Worm (Caenorhabditis elegans): ENCODE measurements around the gene tag-164.
A peak's percentile ranks its signal among the peaks of the same experiment; 100 is the strongest.

The tag-164 gene

DNA sequence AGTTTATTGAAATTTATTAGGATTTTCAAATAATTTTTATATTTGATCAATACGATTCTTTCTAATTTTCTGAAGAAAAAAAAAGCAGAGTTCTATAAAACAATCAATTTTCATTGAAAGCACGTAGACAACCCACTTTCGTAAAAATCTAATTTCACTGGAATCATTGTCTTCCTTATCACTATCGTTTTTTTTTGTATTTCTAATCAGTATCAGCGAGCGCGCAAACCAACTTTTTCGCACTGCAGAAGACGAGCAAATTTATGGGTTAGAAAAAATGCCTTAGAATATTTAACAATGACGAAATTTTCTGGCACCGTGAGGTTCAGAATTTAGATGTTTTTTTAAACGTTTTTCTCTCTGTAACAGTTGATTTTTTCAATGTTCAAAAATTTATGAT is 6.5 kb upstream of the tag-164 start:
- no peak for TF ChIP-seq ztf-11 (tag; optimal IDR thresholded peaks at IDR 0.05)
- TF ChIP-seq pha-4 (tag; optimal IDR thresholded peaks at IDR 0.05): no peak
- TF ChIP-seq nhr-237 (tag; optimal IDR thresholded peaks at IDR 0.05): no peak
- TF ChIP-seq sptf-1 (tag; optimal IDR thresholded peaks at IDR 0.05): no peak
- TF ChIP-seq unc-62 (GFP tag; optimal IDR thresholded peaks at IDR 0.05): no peak
- no peak for TF ChIP-seq M03D4.4 (tag; optimal IDR thresholded peaks at IDR 0.05)

DNA sequence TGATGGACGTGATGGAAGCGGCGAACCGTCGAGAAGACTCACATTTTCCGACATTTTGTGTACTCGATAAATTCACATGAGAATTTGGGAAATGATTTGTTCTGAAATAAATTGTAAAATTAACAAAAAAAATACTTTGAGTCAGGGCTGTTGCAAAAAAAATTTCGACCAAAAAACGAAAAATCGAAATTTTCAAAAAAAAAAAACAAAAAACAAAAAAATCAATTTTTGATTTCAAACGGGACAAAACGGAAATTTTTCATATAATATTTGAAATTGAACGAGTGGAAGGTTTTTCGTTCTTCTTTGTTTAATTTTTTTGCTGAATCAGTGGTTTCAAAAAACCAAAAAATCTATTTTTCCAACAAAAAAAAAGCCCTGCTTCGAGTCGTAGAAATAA is 4.1 kb upstream of the tag-164 start, which contains the start of gene cua-1:
cua-1 (minus strand) TSS at position 101 of the 400 bp plus-strand sequence.
- TF ChIP-seq lsy-2 (tag; optimal IDR thresholded peaks at IDR 0.05) (no peak), blmp-1 (tag; optimal IDR thresholded peaks at IDR 0.05) (no peak), tbx-8 (GFP tag; optimal IDR thresholded peaks at IDR 0.05) (no peak), unc-120 (tag; optimal IDR thresholded peaks at IDR 0.05; ENCODE audit: poor library complexity, severe bottlenecking) (no peak), lin-13 (tag; optimal IDR thresholded peaks at IDR 0.05) (no peak), nhr-76 (tag; optimal IDR thresholded peaks at IDR 0.05) (no peak), ztf-11 (tag; optimal IDR thresholded peaks at IDR 0.05) (no peak), M03D4.4 (tag; optimal IDR thresholded peaks at IDR 0.05) (no peak), hlh-1 (tag; optimal IDR thresholded peaks at IDR 0.05) (no peak), ceh-83 (GFP tag; optimal IDR thresholded peaks at IDR 0.05) (no peak), nhr-12 (tag; optimal IDR thresholded peaks at IDR 0.05) (no peak), mab-5 (tag; optimal IDR thresholded peaks at IDR 0.05) (no peak), ham-2 (GFP tag; optimal IDR thresholded peaks at IDR 0.05) (no peak), pha-4 (tag; optimal IDR thresholded peaks at IDR 0.05) (no peak), ceh-39 (tag; optimal IDR thresholded peaks at IDR 0.05) (no peak), elt-1 (tag; optimal IDR thresholded peaks at IDR 0.05; ENCODE audit: borderline replicate concordance, insufficient read depth) (no peak), lin-32 (GFP tag; optimal IDR thresholded peaks at IDR 0.05) (no peak), mls-2 (tag; optimal IDR thresholded peaks at IDR 0.05) (no peak), bed-3 (GFP tag; optimal IDR thresholded peaks at IDR 0.05) (no peak)

DNA sequence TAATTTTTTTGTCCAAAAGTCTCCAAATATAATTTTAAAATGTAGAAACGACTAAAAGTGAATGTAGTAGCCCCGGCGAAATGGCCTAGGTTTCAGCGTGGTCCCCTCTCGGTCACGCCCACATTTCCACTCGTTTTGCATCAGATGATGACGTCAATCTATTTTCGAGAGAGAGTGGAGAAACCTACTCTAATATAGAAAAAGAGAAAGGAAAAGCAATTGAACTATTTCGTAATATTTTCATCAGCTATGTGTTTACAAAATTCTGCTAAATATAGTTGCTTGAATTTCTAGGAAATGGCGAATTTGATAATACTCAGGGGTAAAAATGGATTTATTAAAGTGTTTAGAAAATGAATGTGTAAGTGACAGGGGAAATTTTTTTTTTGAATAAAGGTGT is 3.5 kb upstream of the tag-164 start:
- TF ChIP-seq ces-1 (GFP tag; optimal IDR thresholded peaks at IDR 0.05): peak; percentile 26
- no peak for TF ChIP-seq ceh-43 (GFP tag; optimal IDR thresholded peaks at IDR 0.05)

DNA sequence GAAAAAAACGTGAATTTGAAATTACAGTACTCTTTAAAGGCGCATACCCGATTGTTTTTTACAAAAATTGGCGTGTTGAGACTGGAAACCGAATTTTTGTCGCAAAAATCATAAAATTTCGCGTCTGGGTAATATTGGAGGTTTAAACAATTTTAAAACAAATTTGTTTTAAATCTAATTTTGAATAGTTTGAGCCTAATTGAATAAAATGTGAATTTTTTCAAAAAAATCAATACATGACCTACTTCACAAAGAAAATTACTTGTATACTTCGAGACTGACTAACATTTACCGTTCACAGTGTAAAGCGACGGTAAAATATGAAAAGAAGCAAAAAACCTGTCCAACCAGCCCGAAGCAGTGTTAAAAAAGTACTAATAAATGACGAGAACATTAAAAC is 2.0 kb upstream of the tag-164 start:
- TF ChIP-seq mls-2 (tag; optimal IDR thresholded peaks at IDR 0.05) (no peak), elt-1 (tag; optimal IDR thresholded peaks at IDR 0.05; ENCODE audit: borderline replicate concordance, insufficient read depth) (no peak)

DNA sequence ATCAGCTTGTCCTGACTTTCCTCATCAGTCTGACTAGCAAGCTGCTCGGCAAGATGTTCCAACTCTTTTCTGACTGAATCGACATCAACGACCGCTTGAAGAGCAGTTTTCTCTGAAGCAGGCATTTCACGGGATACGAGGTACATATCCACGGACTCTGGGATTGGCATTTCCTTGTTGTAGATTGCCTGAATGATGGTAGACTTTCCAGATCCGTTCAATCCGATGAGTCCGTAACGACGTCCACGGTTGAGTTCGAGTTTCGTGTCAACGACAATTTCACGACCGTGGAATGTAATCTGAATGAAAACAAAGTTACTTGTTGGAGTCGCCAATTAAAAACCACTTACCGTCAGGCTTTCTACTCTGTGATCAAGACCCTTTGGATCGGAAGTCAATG is 2.2 kb downstream of the tag-164 start:
- no peak for TF ChIP-seq lin-32 (GFP tag; optimal IDR thresholded peaks at IDR 0.05)
- no peak for TF ChIP-seq hlh-1 (tag; optimal IDR thresholded peaks at IDR 0.05)
- no peak for TF ChIP-seq sem-2 (GFP tag; optimal IDR thresholded peaks at IDR 0.05)
- no peak for TF ChIP-seq unc-62 (GFP tag; optimal IDR thresholded peaks at IDR 0.05)
- no peak for TF ChIP-seq nhr-28 (tag; optimal IDR thresholded peaks at IDR 0.05)
- no peak for TF ChIP-seq ham-2 (GFP tag; optimal IDR thresholded peaks at IDR 0.05)
- TF ChIP-seq pha-4 (tag; optimal IDR thresholded peaks at IDR 0.05): no peak
- TF ChIP-seq zip-8 (tag; optimal IDR thresholded peaks at IDR 0.05): no peak
- no peak for TF ChIP-seq lsy-2 (tag; optimal IDR thresholded peaks at IDR 0.05)
- TF ChIP-seq nhr-2 (tag; optimal IDR thresholded peaks at IDR 0.05): no peak
- no peak for TF ChIP-seq drap-1 (GFP tag; optimal IDR thresholded peaks at IDR 0.05)
- TF ChIP-seq elt-3 (tag; optimal IDR thresholded peaks at IDR 0.05): no peak
- no peak for TF ChIP-seq elt-1 (tag; optimal IDR thresholded peaks at IDR 0.05; ENCODE audit: borderline replicate concordance, insufficient read depth)
- TF ChIP-seq unc-120 (tag; optimal IDR thresholded peaks at IDR 0.05; ENCODE audit: poor library complexity, severe bottlenecking): no peak

DNA sequence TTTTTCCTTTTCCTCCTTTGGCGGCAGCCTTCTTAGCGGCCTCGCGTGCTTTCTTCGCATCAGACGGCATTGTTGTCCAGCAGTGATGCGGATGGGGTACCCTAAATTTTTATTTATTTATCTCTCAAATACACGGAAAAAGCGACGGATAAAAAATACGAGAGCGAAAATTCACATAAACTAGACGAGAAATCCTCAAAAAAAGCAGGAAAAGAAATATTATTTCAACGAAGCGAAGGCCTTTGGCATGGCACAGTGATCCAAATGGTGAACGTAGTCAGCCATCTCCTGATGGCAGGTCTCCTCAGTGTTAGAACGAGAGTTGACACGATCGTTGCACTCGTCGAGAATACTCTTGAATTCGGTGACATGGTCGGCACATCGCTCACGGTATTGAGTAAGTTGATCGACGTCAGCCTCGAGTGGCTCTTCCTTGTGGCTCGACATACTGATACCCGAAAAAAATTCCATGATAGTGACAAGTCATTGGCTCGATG is 2.8 kb downstream of the tag-164 start, which contains the start of the genes abcf-2 and T27E9.2:
abcf-2 (minus strand) TSS at position 101 of the 497 bp plus-strand sequence.
T27E9.2 (minus strand) TSS at position 447 of the 497 bp plus-strand sequence.
- TF ChIP-seq drap-1 (GFP tag; optimal IDR thresholded peaks at IDR 0.05): no peak
- no peak for TF ChIP-seq unc-120 (tag; optimal IDR thresholded peaks at IDR 0.05; ENCODE audit: poor library complexity, severe bottlenecking)
- no peak for TF ChIP-seq snpc-4 (tag; optimal IDR thresholded peaks at IDR 0.05)
- TF ChIP-seq hlh-1 (tag; optimal IDR thresholded peaks at IDR 0.05): no peak
- no peak for TF ChIP-seq ztf-11 (tag; optimal IDR thresholded peaks at IDR 0.05)
